Worm (Caenorhabditis elegans): Measurements from ENCODE around the gene srg-56.

- no peak for TF ChIP-seq klf-2 (GFP tag; conservative IDR thresholded peaks at IDR 0.05)
- TF ChIP-seq flt-1 (GFP tag; IDR thresholded peaks at IDR 0.05): no peak
- TF ChIP-seq ztf-23 (GFP tag; IDR thresholded peaks at IDR 0.05): no peak
- TF ChIP-seq ref-1 (GFP tag; conservative IDR thresholded peaks at IDR 0.05): no peak
- TF ChIP-seq cog-1 (tag; optimal IDR thresholded peaks at IDR 0.05): no peak
- no peak for TF ChIP-seq T22C8.4 (GFP tag; IDR thresholded peaks at IDR 0.05)
- TF ChIP-seq med-1 (GFP tag; optimal IDR thresholded peaks at IDR 0.05; ENCODE audit: insufficient read depth): no peak
- no peak for TF ChIP-seq tab-1 (GFP tag; IDR thresholded peaks at IDR 0.05)
- TF ChIP-seq ztf-29 (GFP tag; IDR thresholded peaks at IDR 0.05): no peak
Measured at ce11 chrV:2695935-2696334, 42.1 kb downstream of the srg-56 start, which contains the start of gene Y45G12B.3.

Measured in whole organism, midembryonic.